Fruit fly (Drosophila melanogaster) whole organism, embryonic: ENCODE measurements around the gene Pgd.
A peak's percentile ranks its signal among the peaks of the same experiment; 100 is the strongest.

Source experiments
- Bdp1 ChIP-seq: fragments of 200-800 bp; sonication (Bioruptor generic); optimal IDR thresholded peaks from 3 replicates; lab custom pipeline; 2016; ENCODE audit warnings: missing biosample characterization, missing genetic modification characterization
- Bgb ChIP-seq: fragments of 200-800 bp; sonication (Bioruptor generic); IDR thresholded peaks from 2 replicates; pipeline ENCODE4 v1.3.6; 2022; ENCODE audit warnings: missing biosample characterization, missing genetic modification characterization; ENCODE audit not compliant: partially characterized antibody
- CG10654 ChIP-seq: fragments of 200-800 bp; sonication (Bioruptor generic); optimal IDR thresholded peaks from 2 replicates; lab custom pipeline; 2016; ENCODE audit warnings: missing biosample characterization, missing genetic modification characterization
- CG11695 ChIP-seq: fragments of 200-800 bp; sonication (Bioruptor generic); IDR thresholded peaks from 3 replicates; pipeline ENCODE4 v1.3.6; 2022; ENCODE audit warnings: missing biosample characterization, missing genetic modification characterization
- CG14441 ChIP-seq: fragments of 200-800 bp; sonication (Bioruptor generic); IDR thresholded peaks from 2 replicates; pipeline ENCODE4 v1.3.6; 2022; ENCODE audit warnings: missing biosample characterization, missing genetic modification characterization
- CG16779 ChIP-seq: fragments of 200-800 bp; sonication (Bioruptor generic); IDR thresholded peaks from 2 replicates; pipeline ENCODE4 v1.3.6; 2022; ENCODE audit warnings: missing biosample characterization, missing genetic modification characterization
- CG17186 ChIP-seq: fragments of 200-800 bp; sonication (Bioruptor generic); optimal IDR thresholded peaks from 3 replicates; lab custom pipeline; 2017; ENCODE audit warnings: missing biosample characterization, missing genetic modification reagents, missing genetic modification characterization
- CG32767 ChIP-seq: fragments of 200-800 bp; sonication (Bioruptor generic); IDR thresholded peaks from 2 replicates; pipeline ENCODE4 v1.3.6; 2022; ENCODE audit warnings: missing biosample characterization, missing genetic modification characterization
- CG32772 ChIP-seq: fragments of 200-800 bp; sonication (Bioruptor generic); IDR thresholded peaks from 2 replicates; pipeline ENCODE4 v1.3.6; 2022; ENCODE audit warnings: missing biosample characterization, missing genetic modification characterization
- CG5245 ChIP-seq: fragments of 200-800 bp; sonication (Bioruptor generic); optimal IDR thresholded peaks from 3 replicates; lab custom pipeline; 2016; ENCODE audit warnings: missing biosample characterization, missing genetic modification characterization
- CG6254 ChIP-seq: fragments of 200-800 bp; sonication (Bioruptor generic); optimal IDR thresholded peaks from 3 replicates; lab custom pipeline; 2017; ENCODE audit warnings: mild to moderate bottlenecking, missing biosample characterization, missing genetic modification reagents, missing genetic modification characterization
- CG7987 ChIP-seq: fragments of 200-800 bp; sonication (Bioruptor generic); optimal IDR thresholded peaks from 2 replicates; lab custom pipeline; 2018; ENCODE audit warnings: missing biosample characterization, mild to moderate bottlenecking, missing genetic modification characterization, moderate library complexity
- CG8281 ChIP-seq: fragments of 200-800 bp; sonication (Bioruptor generic); optimal IDR thresholded peaks from 2 replicates; lab custom pipeline; 2018; ENCODE audit warnings: missing biosample characterization, mild to moderate bottlenecking, missing genetic modification characterization, moderate library complexity
- CG8765 ChIP-seq: fragments of 200-800 bp; sonication (Bioruptor generic); IDR thresholded peaks from 2 replicates; pipeline ENCODE4 v1.3.6; 2022; ENCODE audit warnings: missing biosample characterization, missing genetic modification characterization
- CkIIα-i1 ChIP-seq: fragments of 200-800 bp; sonication (Bioruptor generic); IDR thresholded peaks from 2 replicates; pipeline ENCODE4 v1.3.6; 2022; ENCODE audit warnings: missing biosample characterization, missing genetic modification characterization
- Dll ChIP-seq: fragments of 200-800 bp; sonication (Bioruptor generic); IDR thresholded peaks from 4 replicates; pipeline ENCODE4 v1.3.6; 2022; ENCODE audit warnings: missing biosample characterization, missing genetic modification characterization; ENCODE audit not compliant: partially characterized antibody
- Ets65A ChIP-seq: fragments of 200-800 bp; sonication (Bioruptor generic); peaks from one replicate; lab custom pipeline; 2016; ENCODE audit warnings: missing biosample characterization, missing genetic modification characterization
- Fer1 ChIP-seq: fragments of 200-800 bp; sonication (Bioruptor generic); optimal IDR thresholded peaks from 2 replicates; lab custom pipeline; 2017; ENCODE audit warnings: missing biosample characterization, mild to moderate bottlenecking, missing genetic modification characterization
- Gsc ChIP-seq: fragments of 200-800 bp; sonication (Bioruptor generic); IDR thresholded peaks from 2 replicates; pipeline ENCODE4 v1.3.6; 2022; ENCODE audit warnings: missing biosample characterization, missing genetic modification characterization
- Lim3 ChIP-seq: fragments of 200-800 bp; sonication (Bioruptor generic); IDR thresholded peaks from 2 replicates; pipeline ENCODE4 v1.3.6; 2022; ENCODE audit warnings: missing biosample characterization, missing genetic modification characterization
- Mad ChIP-seq: fragments of 200-800 bp; sonication (Bioruptor generic); optimal IDR thresholded peaks from 2 replicates; lab custom pipeline; 2016; ENCODE audit warnings: missing biosample characterization, missing genetic modification characterization
- Max ChIP-seq: fragments of 200-800 bp; sonication (Bioruptor generic); optimal IDR thresholded peaks from 2 replicates; lab custom pipeline; 2016; ENCODE audit warnings: missing biosample characterization, mild to moderate bottlenecking, missing genetic modification characterization
- NK7.1 ChIP-seq: fragments of 200-800 bp; sonication (Bioruptor generic); optimal IDR thresholded peaks from 3 replicates; lab custom pipeline; 2016; ENCODE audit warnings: missing biosample characterization, missing genetic modification characterization
- Nf-YB ChIP-seq: fragments of 200-800 bp; sonication (Bioruptor generic); optimal IDR thresholded peaks from 3 replicates; lab custom pipeline; 2019; ENCODE audit warnings: missing biosample characterization, mild to moderate bottlenecking, missing genetic modification characterization, moderate library complexity
- Oli ChIP-seq: fragments of 200-800 bp; sonication (Bioruptor generic); optimal IDR thresholded peaks from 2 replicates; lab custom pipeline; 2018; ENCODE audit warnings: missing biosample characterization, mild to moderate bottlenecking, missing genetic modification characterization, moderate library complexity
- Six4 ChIP-seq: fragments of 200-800 bp; sonication (Bioruptor generic); optimal IDR thresholded peaks from 2 replicates; lab custom pipeline; 2016; ENCODE audit warnings: missing biosample characterization, missing genetic modification characterization
- Usf ChIP-seq: fragments of 200-800 bp; sonication (Bioruptor generic); optimal IDR thresholded peaks from 2 replicates; lab custom pipeline; 2017; ENCODE audit warnings: missing genotype, missing biosample characterization, missing genetic modification characterization
- bsh ChIP-seq, 2 experiments: fragments of 200-800 bp; sonication (Bioruptor generic); optimal IDR thresholded peaks; 2 replicates each; lab custom pipeline; 2017 to 2018; ENCODE audit warnings: mild to moderate bottlenecking in 2 of 2, missing biosample characterization in 2 of 2, missing genetic modification characterization in 2 of 2, moderate library complexity in 1 of 2
- cato ChIP-seq: fragments of 200-800 bp; sonication (Bioruptor generic); optimal IDR thresholded peaks from 2 replicates; lab custom pipeline; 2016; ENCODE audit warnings: missing biosample characterization, missing genetic modification characterization, borderline replicate concordance
- dati ChIP-seq: fragments of 200-800 bp; sonication (Bioruptor generic); IDR thresholded peaks from 2 replicates; pipeline ENCODE4 v1.3.6; 2022; ENCODE audit warnings: missing biosample characterization, missing genetic modification characterization
- dmrt99B ChIP-seq: fragments of 200-800 bp; sonication (Bioruptor generic); optimal IDR thresholded peaks from 2 replicates; lab custom pipeline; 2018; ENCODE audit warnings: missing biosample characterization, mild to moderate bottlenecking, missing genetic modification characterization, moderate library complexity
- fd3F ChIP-seq: fragments of 200-800 bp; sonication (Bioruptor generic); optimal IDR thresholded peaks from 2 replicates; lab custom pipeline; 2018; ENCODE audit warnings: missing biosample characterization, mild to moderate bottlenecking, missing genetic modification characterization, moderate library complexity
- fd96Cb ChIP-seq: fragments of 200-800 bp; sonication (Bioruptor generic); optimal IDR thresholded peaks from 2 replicates; lab custom pipeline; 2018; ENCODE audit warnings: missing biosample characterization, mild to moderate bottlenecking, missing genetic modification characterization, moderate library complexity
- gro ChIP-seq: fragments of 200-800 bp; sonication (Bioruptor generic); optimal IDR thresholded peaks from 2 replicates; lab custom pipeline; 2016; ENCODE audit warnings: missing biosample characterization, missing genetic modification characterization
- ham ChIP-seq: fragments of 200-800 bp; sonication (Bioruptor generic); IDR thresholded peaks from 2 replicates; pipeline ENCODE4 v1.3.6; 2022; ENCODE audit warnings: missing biosample characterization, missing genetic modification characterization
- hb ChIP-seq: fragments of 200-800 bp; sonication (Bioruptor generic); IDR thresholded peaks from 3 replicates; pipeline ENCODE4 v1.3.6; 2022; ENCODE audit warnings: missing biosample characterization, missing genetic modification characterization; ENCODE audit not compliant: partially characterized antibody
- insv ChIP-seq, 2 experiments: fragments of 200-800 bp; sonication (Bioruptor generic); optimal IDR thresholded peaks; 3 replicates each; lab custom pipeline; 2016 to 2018; ENCODE audit warnings: missing biosample characterization in 2 of 2, missing genetic modification characterization in 2 of 2
- lilli ChIP-seq: fragments of 200-800 bp; sonication (Bioruptor generic); optimal IDR thresholded peaks from 3 replicates; lab custom pipeline; 2016; ENCODE audit warnings: missing biosample characterization, missing genetic modification characterization
- mam ChIP-seq: fragments of 200-800 bp; sonication (Bioruptor generic); optimal IDR thresholded peaks from 3 replicates; lab custom pipeline; 2016; ENCODE audit warnings: missing biosample characterization, missing genetic modification characterization
- nerfin-2 ChIP-seq: fragments of 200-800 bp; sonication (Bioruptor generic); IDR thresholded peaks from 2 replicates; pipeline ENCODE4 v1.3.6; 2022; ENCODE audit warnings: missing biosample characterization, missing genetic modification characterization; ENCODE audit not compliant: partially characterized antibody
- nmo ChIP-seq: fragments of 200-800 bp; sonication (Bioruptor generic); optimal IDR thresholded peaks from 2 replicates; lab custom pipeline; 2018; ENCODE audit warnings: missing biosample characterization, mild to moderate bottlenecking, missing genetic modification characterization, moderate library complexity
- phol ChIP-seq: fragments of 200-800 bp; sonication (Bioruptor generic); optimal IDR thresholded peaks from 3 replicates; lab custom pipeline; 2018; ENCODE audit warnings: missing biosample characterization, mild to moderate bottlenecking, missing genetic modification characterization, moderate library complexity
- rib ChIP-seq: fragments of 200-800 bp; sonication (Bioruptor generic); IDR thresholded peaks from 2 replicates; pipeline ENCODE4 v1.3.6; 2022; ENCODE audit warnings: missing biosample characterization, missing genetic modification characterization
- row ChIP-seq: fragments of 200-800 bp; sonication (Bioruptor generic); IDR thresholded peaks from 3 replicates; pipeline ENCODE4 v1.3.6; 2022; ENCODE audit warnings: missing biosample characterization, missing genetic modification characterization
- slp2 ChIP-seq: fragments of 200-800 bp; sonication (Bioruptor generic); optimal IDR thresholded peaks from 2 replicates; lab custom pipeline; 2016; ENCODE audit warnings: missing biosample characterization, missing genetic modification characterization
- so ChIP-seq: fragments of 200-800 bp; sonication (Bioruptor generic); IDR thresholded peaks from 3 replicates; pipeline ENCODE4 v1.3.6; 2022; ENCODE audit warnings: missing biosample characterization, missing genetic modification characterization
- tio ChIP-seq: fragments of 200-800 bp; sonication (Bioruptor generic); optimal IDR thresholded peaks from 2 replicates; lab custom pipeline; 2017; ENCODE audit warnings: missing biosample characterization, missing genetic modification characterization, inconsistent platforms
- vnd ChIP-seq: fragments of 200-800 bp; sonication (Bioruptor generic); IDR thresholded peaks from 3 replicates; pipeline ENCODE4 v1.3.6; 2022; ENCODE audit warnings: missing biosample characterization, missing genetic modification characterization; ENCODE audit not compliant: partially characterized antibody
- zen ChIP-seq: fragments of 200-800 bp; sonication (Bioruptor generic); optimal IDR thresholded peaks from 3 replicates; lab custom pipeline; 2018; ENCODE audit warnings: missing biosample characterization, mild to moderate bottlenecking, missing genetic modification characterization, moderate library complexity
- zfh2 ChIP-seq: fragments of 200-800 bp; sonication (Bioruptor generic); optimal IDR thresholded peaks from 2 replicates; lab custom pipeline; 2016; ENCODE audit warnings: missing biosample characterization, missing genetic modification characterization

The Pgd gene

dm6 chrX:2136831-2137452 is 8.0 kb upstream of the Pgd start (continued):
- peak; percentile 100 for TF ChIP-seq fd96Cb (tag; lab: Kevin White, UChicago)
- peak; percentile 100 for TF ChIP-seq nmo
- peak; percentile 100 for TF ChIP-seq CG14441 (GFP tag; lab: Robert Waterston, UW)
- TF ChIP-seq Fer1, result peak; percentile 100
- peak; percentile 100 for TF ChIP-seq dmrt99B (tag; lab: Kevin White, UChicago)
- peak; percentile 100 for TF ChIP-seq Gsc
- peak; percentile 100 for TF ChIP-seq Six4
- TF ChIP-seq insv (GFP tag; optimal IDR thresholded peaks at IDR 0.05; lab: Kevin White, UChicago), result peak; percentile 71 to 87
- TF ChIP-seq CG11695 (GFP tag; lab: Robert Waterston, UW), result peak; percentile 100
- TF ChIP-seq row (GFP tag; lab: Robert Waterston, UW), result peak; percentile 100
- peak; percentile 100 for TF ChIP-seq CG5245 (GFP tag; lab: Kevin White, UChicago)
- peak; percentile 96 to 100 for TF ChIP-seq bsh (GFP tag; optimal IDR thresholded peaks at IDR 0.05; lab: Kevin White, UChicago)
- peak; percentile 100 for TF ChIP-seq Oli (tag; lab: Kevin White, UChicago)
- peak; percentile 98 for TF ChIP-seq CG17186 (GFP tag; lab: Kevin White, UChicago)
- peak; percentile 100 for TF ChIP-seq phol
- TF ChIP-seq CG8281 (tag; lab: Kevin White, UChicago), result peak; percentile 97
- peak; percentile 100 for TF ChIP-seq zen (tag; lab: Kevin White, UChicago)
- peak; percentile 100 for TF ChIP-seq mam (GFP tag; lab: Kevin White, UChicago)
- TF ChIP-seq Bdp1 (GFP tag; lab: Kevin White, UChicago), result peak; percentile 97
- no peak for TF ChIP-seq Dll (GFP tag; lab: Robert Waterston, UW)
- TF ChIP-seq CG10654, result peak; percentile 100
- TF ChIP-seq CG32767 (GFP tag; lab: Robert Waterston, UW), result peak; percentile 100
- no peak for TF ChIP-seq vnd
- peak; percentile 100 for TF ChIP-seq Mad (GFP tag; lab: Kevin White, UChicago)
- peak; percentile 100 for TF ChIP-seq CG16779 (GFP tag; lab: Robert Waterston, UW)
- peak; percentile 100 for TF ChIP-seq Ets65A (GFP tag; lab: Kevin White, UChicago)
- peak; percentile 100 for TF ChIP-seq fd3F (GFP tag; lab: Kevin White, UChicago)
- peak; percentile 39; the same call in 1 of the 2 replicates for TF ChIP-seq Bgb (GFP tag; lab: Robert Waterston, UW)
- TF ChIP-seq hb (GFP tag; lab: Robert Waterston, UW), result no peak
- peak; percentile 100 for TF ChIP-seq dati (GFP tag; lab: Robert Waterston, UW)
- TF ChIP-seq gro (GFP tag; lab: Kevin White, UChicago), result peak; percentile 100
- peak; percentile 100 for TF ChIP-seq Max (GFP tag; lab: Kevin White, UChicago)
- peak; percentile 100 for TF ChIP-seq Lim3 (GFP tag; lab: Robert Waterston, UW)
- no peak for TF ChIP-seq nerfin-2 (GFP tag; lab: Robert Waterston, UW)
- TF ChIP-seq so, result peak; percentile 100
- peak; percentile 100 for TF ChIP-seq NK7.1 (GFP tag; lab: Kevin White, UChicago)
- peak; percentile 100 for TF ChIP-seq lilli (GFP tag; lab: Kevin White, UChicago)
- TF ChIP-seq CkIIα-i1 (GFP tag; lab: Robert Waterston, UW), result peak; percentile 100
- peak; percentile 99 for TF ChIP-seq CG7987 (GFP tag; lab: Kevin White, UChicago)
- TF ChIP-seq tio (GFP tag; lab: Kevin White, UChicago), result peak; percentile 99
- peak; percentile 100 for TF ChIP-seq CG8765 (GFP tag; lab: Robert Waterston, UW)
- TF ChIP-seq slp2 (GFP tag; lab: Kevin White, UChicago), result peak; percentile 100
- TF ChIP-seq rib (GFP tag; lab: Robert Waterston, UW), result peak; percentile 100
- TF ChIP-seq CG6254 (GFP tag; lab: Kevin White, UChicago), result peak; percentile 98
- TF ChIP-seq CG32772, result peak; percentile 100
- peak; percentile 100 for TF ChIP-seq Usf
- TF ChIP-seq zfh2 (GFP tag; lab: Kevin White, UChicago), result peak; percentile 100
- peak; percentile 100 for TF ChIP-seq ham
- TF ChIP-seq cato (GFP tag; lab: Kevin White, UChicago), result peak; percentile 100
- peak; percentile 93 for TF ChIP-seq Nf-YB
